Fruit fly (Drosophila melanogaster) whole organism, embryonic: ENCODE measurements around the gene brat.

Experiments
- Ada2b ChIP-seq: fragments of 200-800 bp; sonication (Bioruptor generic); IDR thresholded peaks from 2 replicates; pipeline ENCODE4 v1.3.6; 2022; ENCODE audit warnings: missing biosample characterization, missing genetic modification characterization
- Atf-2 ChIP-seq: fragments of 200-800 bp; sonication (Bioruptor generic); optimal IDR thresholded peaks from 2 replicates; lab custom pipeline; 2016; ENCODE audit warnings: missing biosample characterization, missing genetic modification characterization
- B-H1 ChIP-seq: fragments of 200-800 bp; sonication (Bioruptor generic); IDR thresholded peaks from 3 replicates; pipeline ENCODE4 v1.3.6; 2022; ENCODE audit warnings: missing biosample characterization, missing genetic modification characterization
- CG10274 ChIP-seq: fragments of 200-800 bp; sonication (Bioruptor generic); optimal IDR thresholded peaks from 3 replicates; lab custom pipeline; 2017; ENCODE audit warnings: missing biosample characterization, mild to moderate bottlenecking, missing genetic modification characterization
- CG10321 ChIP-seq: fragments of 200-800 bp; sonication (Bioruptor generic); IDR thresholded peaks from 2 replicates; pipeline ENCODE4 v1.3.6; 2022; ENCODE audit warnings: missing biosample characterization, missing genetic modification characterization
- CG11398 ChIP-seq: fragments of 200-800 bp; sonication (Bioruptor generic); optimal IDR thresholded peaks from 2 replicates; lab custom pipeline; 2016; ENCODE audit warnings: missing biosample characterization, missing genetic modification characterization
- CG12769 ChIP-seq: fragments of 200-800 bp; sonication (Bioruptor generic); optimal IDR thresholded peaks from 2 replicates; lab custom pipeline; 2019; ENCODE audit warnings: missing biosample characterization, mild to moderate bottlenecking, missing genetic modification characterization, moderate library complexity
- CG13775 ChIP-seq: fragments of 200-800 bp; sonication (Bioruptor generic); optimal IDR thresholded peaks from 3 replicates; lab custom pipeline; 2017; ENCODE audit warnings: missing biosample characterization, mild to moderate bottlenecking, missing genetic modification characterization
- CG14014 ChIP-seq: fragments of 200-800 bp; sonication (Bioruptor generic); IDR thresholded peaks from 2 replicates; pipeline ENCODE4 v1.3.6; 2022; ENCODE audit warnings: missing biosample characterization, missing genetic modification characterization
- CG15514 ChIP-seq: fragments of 200-800 bp; sonication (Bioruptor generic); optimal IDR thresholded peaks from 3 replicates; lab custom pipeline; 2017; ENCODE audit warnings: missing biosample characterization, missing genetic modification characterization, mild to moderate bottlenecking, moderate library complexity, missing genetic modification reagents
- CG18619 ChIP-seq: fragments of 200-800 bp; sonication (Bioruptor generic); optimal IDR thresholded peaks from 3 replicates; lab custom pipeline; 2017; ENCODE audit warnings: missing biosample characterization, mild to moderate bottlenecking, missing genetic modification characterization
- CG2678 ChIP-seq: fragments of 200-800 bp; sonication (Bioruptor generic); optimal IDR thresholded peaks from 3 replicates; lab custom pipeline; 2019; ENCODE audit warnings: missing biosample characterization, mild to moderate bottlenecking, missing genetic modification characterization, moderate library complexity
- CG3163 ChIP-seq: fragments of 200-800 bp; sonication (Bioruptor generic); optimal IDR thresholded peaks from 3 replicates; lab custom pipeline; 2016; ENCODE audit warnings: missing biosample characterization, missing genetic modification characterization
- CG32532 ChIP-seq: fragments of 200-800 bp; sonication (Bioruptor generic); IDR thresholded peaks from 2 replicates; pipeline ENCODE4 v1.3.6; 2022; ENCODE audit warnings: missing biosample characterization, missing genetic modification characterization
- CG32772 ChIP-seq: fragments of 200-800 bp; sonication (Bioruptor generic); IDR thresholded peaks from 2 replicates; pipeline ENCODE4 v1.3.6; 2022; ENCODE audit warnings: missing biosample characterization, missing genetic modification characterization
- CG34224 ChIP-seq: fragments of 200-800 bp; sonication (Bioruptor generic); IDR thresholded peaks from 3 replicates; pipeline ENCODE4 v1.3.6; 2022; ENCODE audit warnings: missing biosample characterization, missing genetic modification characterization; ENCODE audit not compliant: partially characterized antibody
- CG3847 ChIP-seq: fragments of 200-800 bp; sonication (Bioruptor generic); IDR thresholded peaks from 2 replicates; pipeline ENCODE4 v1.3.6; 2022; ENCODE audit warnings: missing biosample characterization, missing genetic modification characterization
- CG43689 ChIP-seq: fragments of 200-800 bp; sonication (Bioruptor generic); IDR thresholded peaks from 2 replicates; pipeline ENCODE4 v1.3.6; 2022; ENCODE audit warnings: missing biosample characterization, missing genetic modification characterization
- CG4424 ChIP-seq: fragments of 200-800 bp; sonication (Bioruptor generic); optimal IDR thresholded peaks from 3 replicates; lab custom pipeline; 2016; ENCODE audit warnings: missing biosample characterization, missing genetic modification characterization
- CG6689 ChIP-seq: fragments of 200-800 bp; sonication (Bioruptor generic); IDR thresholded peaks from 2 replicates; pipeline ENCODE4 v1.3.6; 2022; ENCODE audit warnings: missing biosample characterization, missing genetic modification characterization
- CG9727 ChIP-seq: fragments of 200-800 bp; sonication (Bioruptor generic); optimal IDR thresholded peaks from 3 replicates; lab custom pipeline; 2017; ENCODE audit warnings: missing biosample characterization, mild to moderate bottlenecking, missing genetic modification characterization
- CG9797 ChIP-seq: fragments of 200-800 bp; sonication (Bioruptor generic); optimal IDR thresholded peaks from 3 replicates; lab custom pipeline; 2018; ENCODE audit warnings: missing biosample characterization, mild to moderate bottlenecking, missing genetic modification characterization
- CrebB ChIP-seq: fragments of 200-800 bp; sonication (Bioruptor generic); optimal IDR thresholded peaks from 3 replicates; lab custom pipeline; 2018; ENCODE audit warnings: missing biosample characterization, mild to moderate bottlenecking, missing genetic modification characterization
- D19A ChIP-seq: fragments of 200-800 bp; optimal IDR thresholded peaks from 3 replicates; lab custom pipeline; 2019; ENCODE audit warnings: missing biosample characterization, mild to moderate bottlenecking, missing genetic modification characterization, moderate library complexity
- Ets65A ChIP-seq: fragments of 200-800 bp; sonication (Bioruptor generic); peaks from one replicate; lab custom pipeline; 2016; ENCODE audit warnings: missing biosample characterization, missing genetic modification characterization
- Max ChIP-seq: fragments of 200-800 bp; sonication (Bioruptor generic); optimal IDR thresholded peaks from 2 replicates; lab custom pipeline; 2016; ENCODE audit warnings: missing biosample characterization, mild to moderate bottlenecking, missing genetic modification characterization
- Oaz ChIP-seq: fragments of 200-800 bp; sonication (Bioruptor generic); IDR thresholded peaks from 2 replicates; pipeline ENCODE4 v1.3.6; 2022; ENCODE audit warnings: missing biosample characterization, missing genetic modification characterization
- Oli ChIP-seq: fragments of 200-800 bp; sonication (Bioruptor generic); optimal IDR thresholded peaks from 2 replicates; lab custom pipeline; 2018; ENCODE audit warnings: missing biosample characterization, mild to moderate bottlenecking, missing genetic modification characterization, moderate library complexity
- Ravus ChIP-seq: fragments of 200-800 bp; sonication (Bioruptor generic); IDR thresholded peaks from 2 replicates; pipeline ENCODE4 v1.3.6; 2022; ENCODE audit warnings: missing biosample characterization, missing genetic modification characterization
- Sin3A ChIP-seq: fragments of >200 bp; optimal IDR thresholded peaks from 2 replicates; lab custom pipeline; 2018
- bigmax ChIP-seq: fragments of 200-800 bp; sonication (Bioruptor generic); optimal IDR thresholded peaks from 2 replicates; lab custom pipeline; 2018; ENCODE audit warnings: missing biosample characterization, mild to moderate bottlenecking, missing genetic modification characterization
- disco-r ChIP-seq: fragments of 200-800 bp; sonication (Bioruptor generic); optimal IDR thresholded peaks from 2 replicates; lab custom pipeline; 2016; ENCODE audit warnings: missing biosample characterization, missing genetic modification characterization
- dmrt99B ChIP-seq: fragments of 200-800 bp; sonication (Bioruptor generic); optimal IDR thresholded peaks from 2 replicates; lab custom pipeline; 2018; ENCODE audit warnings: missing biosample characterization, mild to moderate bottlenecking, missing genetic modification characterization, moderate library complexity
- dysf ChIP-seq: fragments of 200-800 bp; sonication (Bioruptor generic); IDR thresholded peaks from 3 replicates; pipeline ENCODE4 v1.3.6; 2022; ENCODE audit warnings: missing biosample characterization, missing genetic modification characterization
- eve ChIP-seq, 2 experiments: fragments of >200 bp; optimal IDR thresholded peaks; 2 replicates each; lab custom pipeline; 2017; ENCODE audit warnings: missing biosample characterization in 2 of 2, missing genetic modification characterization in 2 of 2
- fu2 ChIP-seq: fragments of 200-800 bp; sonication (Bioruptor generic); optimal IDR thresholded peaks from 2 replicates; lab custom pipeline; 2016; ENCODE audit warnings: missing biosample characterization, missing genetic modification characterization
- gem ChIP-seq: fragments of 200-800 bp; sonication (Bioruptor generic); optimal IDR thresholded peaks from 2 replicates; lab custom pipeline; 2019; ENCODE audit warnings: missing biosample characterization, mild to moderate bottlenecking, missing genetic modification characterization, moderate library complexity
- insv ChIP-seq, 2 experiments: fragments of 200-800 bp; sonication (Bioruptor generic); optimal IDR thresholded peaks; 3 replicates each; lab custom pipeline; 2016 to 2018; ENCODE audit warnings: missing biosample characterization in 2 of 2, missing genetic modification characterization in 2 of 2
- jing ChIP-seq: fragments of 200-800 bp; sonication (Bioruptor generic); optimal IDR thresholded peaks from 2 replicates; lab custom pipeline; 2018; ENCODE audit warnings: missing biosample characterization, mild to moderate bottlenecking, missing genetic modification characterization
- odd ChIP-seq: fragments of 200-800 bp; sonication (Bioruptor generic); optimal IDR thresholded peaks from 2 replicates; lab custom pipeline; 2017; ENCODE audit warnings: missing biosample characterization, mild to moderate bottlenecking, missing genetic modification characterization
- otp ChIP-seq: fragments of 200-800 bp; sonication (Bioruptor generic); IDR thresholded peaks from 3 replicates; pipeline ENCODE4, ENCODE4 v1.3.6; 2022; ENCODE audit warnings: missing biosample characterization, missing genetic modification characterization
- peb ChIP-seq: fragments of 200-800 bp; sonication (Bioruptor generic); IDR thresholded peaks from 2 replicates; pipeline ENCODE4 v1.3.6; 2022; ENCODE audit warnings: missing biosample characterization, missing genetic modification characterization
- phol ChIP-seq: fragments of 200-800 bp; sonication (Bioruptor generic); optimal IDR thresholded peaks from 3 replicates; lab custom pipeline; 2018; ENCODE audit warnings: missing biosample characterization, mild to moderate bottlenecking, missing genetic modification characterization, moderate library complexity
- pnt ChIP-seq: fragments of 200-800 bp; sonication (Bioruptor generic); optimal IDR thresholded peaks from 3 replicates; lab custom pipeline; 2016; ENCODE audit warnings: missing biosample characterization, missing genetic modification characterization
- pros ChIP-seq: fragments of 200-800 bp; sonication (Bioruptor generic); optimal IDR thresholded peaks from 3 replicates; lab custom pipeline; 2019; ENCODE audit warnings: missing biosample characterization, mild to moderate bottlenecking, missing genetic modification characterization, moderate library complexity
- row ChIP-seq: fragments of 200-800 bp; sonication (Bioruptor generic); IDR thresholded peaks from 3 replicates; pipeline ENCODE4 v1.3.6; 2022; ENCODE audit warnings: missing biosample characterization, missing genetic modification characterization
- scrt ChIP-seq: fragments of 200-800 bp; sonication (Bioruptor generic); optimal IDR thresholded peaks from 2 replicates; lab custom pipeline; 2018; ENCODE audit warnings: missing biosample characterization, mild to moderate bottlenecking, missing genetic modification characterization, moderate library complexity
- sd ChIP-seq: fragments of 200-800 bp; sonication (Bioruptor generic); optimal IDR thresholded peaks from 3 replicates; lab custom pipeline; 2018; ENCODE audit warnings: missing biosample characterization, mild to moderate bottlenecking, missing genetic modification characterization, moderate library complexity
- sens ChIP-seq: fragments of 200-800 bp; sonication (Bioruptor generic); peaks from one replicate; lab custom pipeline; 2016; ENCODE audit warnings: missing biosample characterization, missing genetic modification characterization
- shn ChIP-seq: fragments of 200-800 bp; sonication (Bioruptor generic); optimal IDR thresholded peaks from 3 replicates; lab custom pipeline; 2016; ENCODE audit warnings: missing biosample characterization, missing genetic modification characterization

The brat gene

dm6 chr2L:19164933-19165813 is 31.6 kb downstream of the brat start (continued):
- TF ChIP-seq Oli (tag; lab: Kevin White, UChicago) (peak; percentile 97), scrt (GFP tag; lab: Kevin White, UChicago) (peak; percentile 100), phol (tag; lab: Kevin White, UChicago) (peak; percentile 97), CG3847 (peak; percentile 94), D19A (tag; lab: Kevin White, UChicago) (peak; percentile 92), CG32532 (GFP tag; lab: Robert Waterston, UW) (peak; percentile 98), Ets65A (peak; percentile 97), pnt (GFP tag; lab: Kevin White, UChicago) (peak; percentile 96), shn (GFP tag; lab: Kevin White, UChicago) (peak; percentile 82), CG15514 (GFP tag; lab: Kevin White, UChicago) (peak; percentile 93), CG43689 (peak; percentile 92), B-H1 (GFP tag; lab: Robert Waterston, UW) (peak; percentile 97), CG18619 (GFP tag; lab: Kevin White, UChicago) (peak; percentile 95), pros (peak; percentile 57), CG34224 (GFP tag; lab: Robert Waterston, UW) (no peak), CG2678 (tag; lab: Kevin White, UChicago) (peak; percentile 98), disco-r (peak; percentile 93), CG6689 (GFP tag; lab: Robert Waterston, UW) (peak; percentile 98), dmrt99B (tag; lab: Kevin White, UChicago) (peak; percentile 99), CG10274 (GFP tag; lab: Kevin White, UChicago) (peak; percentile 83), CrebB (peak; percentile 94), otp (peak; percentile 97), bigmax (GFP tag; lab: Kevin White, UChicago) (peak; percentile 57), eve (GFP tag; optimal IDR thresholded peaks at IDR 0.05; lab: Kevin White, UChicago) (peak in 1 of 2 experiments; percentile 38), sens (GFP tag; lab: Kevin White, UChicago) (peak; percentile 100), Sin3A (lab: Kevin White, UChicago) (no peak), CG12769 (tag; lab: Kevin White, UChicago) (peak; percentile 95), Ada2b (GFP tag; lab: Robert Waterston, UW) (peak; percentile 98), fu2 (GFP tag; lab: Kevin White, UChicago) (peak; percentile 86), CG10321 (peak; percentile 81), CG3163 (GFP tag; lab: Kevin White, UChicago) (peak; percentile 81), CG9797 (GFP tag; lab: Kevin White, UChicago) (peak; percentile 33), jing (peak; percentile 90), sd (tag; lab: Kevin White, UChicago) (peak; percentile 76), Oaz (GFP tag; lab: Robert Waterston, UW) (peak; percentile 94), insv (GFP tag; optimal IDR thresholded peaks at IDR 0.05; lab: Kevin White, UChicago) (peak; percentile 30 to 57), CG9727 (GFP tag; lab: Kevin White, UChicago) (peak; percentile 96), row (GFP tag; lab: Robert Waterston, UW) (peak; percentile 98), Atf-2 (GFP tag; lab: Kevin White, UChicago) (peak; percentile 92), dysf (GFP tag; lab: Robert Waterston, UW) (peak; percentile 98), CG32772 (GFP tag; lab: Robert Waterston, UW) (peak; percentile 98), CG4424 (peak; percentile 98), odd (GFP tag; lab: Kevin White, UChicago) (peak; percentile 94), CG13775 (GFP tag; lab: Kevin White, UChicago) (peak; percentile 93), gem (tag; lab: Kevin White, UChicago) (peak; percentile 98), CG11398 (GFP tag; lab: Kevin White, UChicago) (peak; percentile 80), Ravus (GFP tag; lab: Robert Waterston, UW) (peak; percentile 93), Max (peak; percentile 93), CG14014 (GFP tag; lab: Robert Waterston, UW) (peak; percentile 97), peb (GFP tag; lab: Robert Waterston, UW) (peak; percentile 97)
